Worm (Caenorhabditis elegans) whole organism, midembryonic: ENCODE results near the gene ZK632.14.
A peak's percentile ranks its signal among the peaks of the same experiment; 100 is the strongest.

ENCODE experiments used
- T22C8.4 ChIP-seq: fragments of 200-800 bp; sonication (Bioruptor generic); IDR thresholded peaks from 2 replicates; pipeline ENCODE4 v1.3.6; 2022; ENCODE audit warnings: missing genetic modification characterization, missing compliant biosample characterization
- cog-1 ChIP-seq: sonication (generic microtip); optimal IDR thresholded peaks from 2 replicates; lab custom pipeline; 2016; ENCODE audit warnings: missing genetic modification characterization, missing compliant biosample characterization
- flt-1 ChIP-seq: fragments of 200-800 bp; sonication (Bioruptor generic); IDR thresholded peaks from 2 replicates; pipeline ENCODE4 v1.3.6; 2022; ENCODE audit warnings: missing genetic modification characterization, missing compliant biosample characterization
- klf-2 ChIP-seq: fragments of 200-800 bp; sonication (Bioruptor generic); conservative IDR thresholded peaks from 2 replicates; pipeline ENCODE4 v1.3.6; 2022; ENCODE audit warnings: missing genetic modification reagents, missing genetic modification characterization, missing compliant biosample characterization
- med-1 ChIP-seq: sonication (generic microtip); optimal IDR thresholded peaks from 2 replicates; lab custom pipeline; 2017; ENCODE audit warnings: missing genetic modification characterization, mild to moderate bottlenecking, missing compliant biosample characterization, antibody characterized with exemption, missing genetic modification reagents; ENCODE audit not compliant: insufficient read depth
- ref-1 ChIP-seq: fragments of 200-800 bp; sonication (Bioruptor generic); conservative IDR thresholded peaks from 2 replicates; pipeline ENCODE4 v1.3.6; 2022; ENCODE audit warnings: missing genetic modification reagents, missing genetic modification characterization, missing compliant biosample characterization
- tab-1 ChIP-seq: fragments of 200-800 bp; sonication (Bioruptor generic); IDR thresholded peaks from 2 replicates; pipeline ENCODE4 v1.3.6; 2022; ENCODE audit warnings: missing genetic modification characterization, missing compliant biosample characterization
- ztf-23 ChIP-seq: fragments of 200-800 bp; sonication (Bioruptor generic); IDR thresholded peaks from 2 replicates; pipeline ENCODE4 v1.3.6; 2022; ENCODE audit warnings: missing genetic modification reagents, missing genetic modification characterization, missing compliant biosample characterization
- ztf-29 ChIP-seq: fragments of 200-800 bp; sonication (Bioruptor generic); IDR thresholded peaks from 2 replicates; pipeline ENCODE4 v1.3.6; 2022; ENCODE audit warnings: missing genetic modification reagents, missing genetic modification characterization, missing compliant biosample characterization

The ZK632.14 gene

ce11 chrIII:9798478-9799157, 14.6 kb upstream of the ZK632.14 start, which contains the start of gene ZK632.2:
ZK632.2 (plus strand) TSS chrIII:9799107.
- TF ChIP-seq ref-1, result no peak
- no peak for TF ChIP-seq ztf-23 (GFP tag; lab: Robert Waterston, UW)
- no peak for TF ChIP-seq T22C8.4 (GFP tag; lab: Robert Waterston, UW)
- no peak for TF ChIP-seq med-1 (GFP tag; lab: Kevin White, UChicago)

- TF ChIP-seq cog-1 (tag; lab: Kevin White, UChicago) (no peak), ztf-29 (GFP tag; lab: Robert Waterston, UW) (no peak), tab-1 (GFP tag; lab: Robert Waterston, UW) (no peak), klf-2 (no peak), flt-1 (GFP tag; lab: Robert Waterston, UW) (no peak), med-1 (GFP tag; lab: Kevin White, UChicago) (no peak), ref-1 (no peak), T22C8.4 (GFP tag; lab: Robert Waterston, UW) (no peak), ztf-23 (GFP tag; lab: Robert Waterston, UW) (no peak)
Measured at ce11 chrIII:9802045-9802444, 11.2 kb upstream of the ZK632.14 start.

ce11 chrIII:9804997-9805610, 8.1 kb upstream of the ZK632.14 start, which contains the start of gene riok-3:
riok-3 (minus strand) TSS chrIII:9805011.
- TF ChIP-seq cog-1 (tag; lab: Kevin White, UChicago) (no peak), ref-1 (no peak), tab-1 (GFP tag; lab: Robert Waterston, UW) (no peak), klf-2 (no peak), ztf-23 (GFP tag; lab: Robert Waterston, UW) (no peak), flt-1 (GFP tag; lab: Robert Waterston, UW) (no peak), med-1 (GFP tag; lab: Kevin White, UChicago) (no peak), ztf-29 (GFP tag; lab: Robert Waterston, UW) (no peak), T22C8.4 (GFP tag; lab: Robert Waterston, UW) (no peak)

- TF ChIP-seq T22C8.4 (GFP tag; lab: Robert Waterston, UW), result no peak
- no peak for TF ChIP-seq flt-1 (GFP tag; lab: Robert Waterston, UW)
- no peak for TF ChIP-seq ztf-29 (GFP tag; lab: Robert Waterston, UW)
- no peak for TF ChIP-seq med-1 (GFP tag; lab: Kevin White, UChicago)
- no peak for TF ChIP-seq cog-1 (tag; lab: Kevin White, UChicago)
- no peak for TF ChIP-seq ztf-23 (GFP tag; lab: Robert Waterston, UW)
- TF ChIP-seq ref-1, result no peak
- TF ChIP-seq klf-2, result no peak
- no peak for TF ChIP-seq tab-1 (GFP tag; lab: Robert Waterston, UW)
Measured at ce11 chrIII:9806968-9807559, 6.2 kb upstream of the ZK632.14 start, which contains the start of gene ZK632.4. ZK632.4 (minus strand) TSS chrIII:9807454.

ce11 chrIII:9807560-9808046, 5.6 kb upstream of the ZK632.14 start:
- TF ChIP-seq klf-2, result no peak
- TF ChIP-seq med-1 (GFP tag; lab: Kevin White, UChicago), result no peak
- no peak for TF ChIP-seq ztf-23 (GFP tag; lab: Robert Waterston, UW)
- no peak for TF ChIP-seq flt-1 (GFP tag; lab: Robert Waterston, UW)
- no peak for TF ChIP-seq ref-1
- no peak for TF ChIP-seq tab-1 (GFP tag; lab: Robert Waterston, UW)
- TF ChIP-seq T22C8.4 (GFP tag; lab: Robert Waterston, UW), result no peak
- no peak for TF ChIP-seq ztf-29 (GFP tag; lab: Robert Waterston, UW)

ce11 chrIII:9808179-9808578, 5.1 kb upstream of the ZK632.14 start, which contains the start of gene gtap-2:
gtap-2 (plus strand) TSS chrIII:9808544.
- TF ChIP-seq ref-1, result no peak

ce11 chrIII:9817087-9817612, 3.9 kb downstream of the ZK632.14 start, which contains the start of gene cnx-1:
cnx-1 (minus strand) TSS chrIII:9817137.
- TF ChIP-seq T22C8.4 (GFP tag; lab: Robert Waterston, UW) (no peak), tab-1 (GFP tag; lab: Robert Waterston, UW) (peak; percentile 68; the same call in 1 of the 2 replicates), flt-1 (GFP tag; lab: Robert Waterston, UW) (peak; percentile 42; the same call in 1 of the 2 replicates), ztf-23 (GFP tag; lab: Robert Waterston, UW) (no peak)

- TF ChIP-seq ztf-23 (GFP tag; lab: Robert Waterston, UW) (no peak), T22C8.4 (GFP tag; lab: Robert Waterston, UW) (no peak), med-1 (GFP tag; lab: Kevin White, UChicago) (no peak), klf-2 (no peak), cog-1 (tag; lab: Kevin White, UChicago) (no peak), flt-1 (GFP tag; lab: Robert Waterston, UW) (no peak), ref-1 (no peak), tab-1 (GFP tag; lab: Robert Waterston, UW) (no peak), ztf-29 (GFP tag; lab: Robert Waterston, UW) (no peak)
Measured at ce11 chrIII:9817894-9818293, 4.6 kb downstream of the ZK632.14 start.

ce11 chrIII:9818763-9819162, 5.5 kb downstream of the ZK632.14 start, which contains the start of gene panl-3:
panl-3 (plus strand) TSS chrIII:9819056.
- TF ChIP-seq ztf-23 (GFP tag; lab: Robert Waterston, UW) (peak; percentile 70; the same call in 1 of the 2 replicates), med-1 (GFP tag; lab: Kevin White, UChicago) (no peak)
